Worm (Caenorhabditis elegans) whole organism, L2 larva: ENCODE measurements around the gene T25B9.12.

Source experiments
- C34F6.9 ChIP-seq: fragments of 150-350 bp; optimal IDR thresholded peaks from 2 replicates; lab custom pipeline; 2014; ENCODE audit warnings: missing biosample characterization, missing genetic modification characterization
- R02D3.7 ChIP-seq: fragments of 150-350 bp; optimal IDR thresholded peaks from 2 replicates; lab custom pipeline; 2014; ENCODE audit warnings: missing biosample characterization, missing genetic modification characterization
- Y55F3AM.14 ChIP-seq: fragments of 200-800 bp; sonication (Bioruptor generic); optimal IDR thresholded peaks from 2 replicates; lab custom pipeline; 2018; ENCODE audit warnings: mild to moderate bottlenecking, missing genetic modification characterization, missing compliant biosample characterization
- ZK546.5 ChIP-seq: sonication (generic microtip); optimal IDR thresholded peaks from 2 replicates; lab custom pipeline; 2017; ENCODE audit warnings: missing biosample characterization, missing genetic modification characterization
- alr-1 ChIP-seq: fragments of 150-350 bp; optimal IDR thresholded peaks from 2 replicates; lab custom pipeline; 2014; ENCODE audit warnings: missing biosample characterization, missing genetic modification characterization
- aly-2 ChIP-seq: fragments of 150-350 bp; optimal IDR thresholded peaks from 2 replicates; lab custom pipeline; 2014; ENCODE audit warnings: missing biosample characterization, missing genetic modification characterization
- ama-1 ChIP-seq: fragments of 150-350 bp; optimal IDR thresholded peaks from 2 replicates; lab custom pipeline; 2018; ENCODE audit warnings: inconsistent platforms
- blmp-1 ChIP-seq: sonication (generic microtip); optimal IDR thresholded peaks from 2 replicates; lab custom pipeline; 2017; ENCODE audit warnings: missing genetic modification characterization, mild to moderate bottlenecking, missing compliant biosample characterization, antibody characterized with exemption, moderate library complexity; ENCODE audit not compliant: insufficient read depth
- ceh-82 ChIP-seq: fragments of 150-350 bp; optimal IDR thresholded peaks from 2 replicates; lab custom pipeline; 2014; ENCODE audit warnings: missing biosample characterization, missing genetic modification characterization
- crh-2 ChIP-seq: sonication (generic microtip); optimal IDR thresholded peaks from 2 replicates; lab custom pipeline; 2017; ENCODE audit warnings: missing biosample characterization, missing genetic modification characterization
- dmd-4 ChIP-seq: sonication (generic microtip); optimal IDR thresholded peaks from 2 replicates; lab custom pipeline; 2017; ENCODE audit warnings: missing biosample characterization, missing genetic modification characterization
- egl-27 ChIP-seq: sonication (generic microtip); optimal IDR thresholded peaks from 3 replicates; lab custom pipeline; 2017; ENCODE audit warnings: missing biosample characterization, missing genetic modification reagents, missing genetic modification characterization
- elt-1 ChIP-seq: fragments of 150-350 bp; optimal IDR thresholded peaks from 2 replicates; lab custom pipeline; 2014; ENCODE audit warnings: missing biosample characterization, missing genetic modification characterization
- elt-3 ChIP-seq: sonication (generic microtip); optimal IDR thresholded peaks from 2 replicates; lab custom pipeline; 2017; ENCODE audit warnings: missing biosample characterization, missing genetic modification characterization
- fos-1 ChIP-seq: fragments of 150-350 bp; optimal IDR thresholded peaks from 2 replicates; lab custom pipeline; 2014; ENCODE audit warnings: missing biosample characterization, missing genetic modification characterization
- lin-11 ChIP-seq: fragments of 150-350 bp; sonication (generic microtip); optimal IDR thresholded peaks from 2 replicates; lab custom pipeline; 2014; ENCODE audit warnings: missing biosample characterization, missing genetic modification characterization, inconsistent platforms, mixed read lengths
- lin-39 ChIP-seq: fragments of 150-350 bp; optimal IDR thresholded peaks from 2 replicates; lab custom pipeline; 2014; ENCODE audit warnings: missing biosample characterization, missing genetic modification reagents, missing genetic modification characterization
- lsy-2 ChIP-seq, 2 experiments: fragments of 150-350 bp in 1 of 2; sonication (generic microtip) in 1 of 2; optimal IDR thresholded peaks; 2 replicates each; lab custom pipeline; 2014 to 2017; ENCODE audit warnings: missing biosample characterization in 2 of 2, missing genetic modification characterization in 2 of 2
- mab-5 ChIP-seq: fragments of 150-350 bp; optimal IDR thresholded peaks from 2 replicates; lab custom pipeline; 2014; ENCODE audit warnings: missing biosample characterization, missing genetic modification characterization
- mbf-1 ChIP-seq: sonication (generic microtip); optimal IDR thresholded peaks from 2 replicates; lab custom pipeline; 2017; ENCODE audit warnings: missing biosample characterization, missing genetic modification characterization
- nhr-10 ChIP-seq: sonication (generic microtip); optimal IDR thresholded peaks from 2 replicates; lab custom pipeline; 2017; ENCODE audit warnings: missing biosample characterization, missing genetic modification characterization
- nhr-11 ChIP-seq: fragments of 150-350 bp; optimal IDR thresholded peaks from 2 replicates; lab custom pipeline; 2014; ENCODE audit warnings: missing biosample characterization, missing genetic modification characterization
- nhr-12 ChIP-seq: fragments of 150-350 bp; optimal IDR thresholded peaks from 2 replicates; lab custom pipeline; 2014; ENCODE audit warnings: missing biosample characterization, missing genetic modification characterization
- nhr-129 ChIP-seq: fragments of 150-350 bp; optimal IDR thresholded peaks from 2 replicates; lab custom pipeline; 2014; ENCODE audit warnings: missing biosample characterization, missing genetic modification characterization
- nhr-23 ChIP-seq: fragments of 150-350 bp; optimal IDR thresholded peaks from 2 replicates; lab custom pipeline; 2014; ENCODE audit warnings: missing biosample characterization, missing genetic modification reagents, missing genetic modification characterization
- nhr-237 ChIP-seq: fragments of 150-350 bp; optimal IDR thresholded peaks from 2 replicates; lab custom pipeline; 2014; ENCODE audit warnings: missing biosample characterization, missing genetic modification characterization
- nhr-25 ChIP-seq: fragments of 150-350 bp; sonication (generic microtip); optimal IDR thresholded peaks from 3 replicates; lab custom pipeline; 2014; ENCODE audit warnings: missing biosample characterization, missing genetic modification characterization
- nhr-6 ChIP-seq: fragments of 150-350 bp; optimal IDR thresholded peaks from 2 replicates; lab custom pipeline; 2014; ENCODE audit warnings: missing biosample characterization, missing genetic modification characterization
- nhr-77 ChIP-seq: fragments of 150-350 bp; optimal IDR thresholded peaks from 2 replicates; lab custom pipeline; 2014; ENCODE audit warnings: missing biosample characterization, missing genetic modification characterization
- peb-1 ChIP-seq: fragments of 150-350 bp; optimal IDR thresholded peaks from 2 replicates; lab custom pipeline; 2014; ENCODE audit warnings: missing biosample characterization, missing genetic modification characterization
- sem-4 ChIP-seq: fragments of 150-350 bp; optimal IDR thresholded peaks from 2 replicates; lab custom pipeline; 2014; ENCODE audit warnings: missing biosample characterization, missing genetic modification reagents, missing genetic modification characterization
- skn-1 ChIP-seq: sonication (generic microtip); optimal IDR thresholded peaks from 2 replicates; lab custom pipeline; 2017; ENCODE audit warnings: missing biosample characterization, missing genetic modification characterization
- sma-3 ChIP-seq: sonication (generic microtip); optimal IDR thresholded peaks from 2 replicates; lab custom pipeline; 2016; ENCODE audit warnings: missing genetic modification reagents, missing genetic modification characterization, missing compliant biosample characterization
- unc-55 ChIP-seq: fragments of 150-350 bp; sonication (generic microtip); optimal IDR thresholded peaks from 3 replicates; lab custom pipeline; 2014; ENCODE audit warnings: missing biosample characterization, missing genetic modification reagents, missing genetic modification characterization
- unc-62 ChIP-seq: fragments of 150-350 bp; optimal IDR thresholded peaks from 2 replicates; lab custom pipeline; 2014; ENCODE audit warnings: missing biosample characterization, missing genetic modification reagents, missing genetic modification characterization
- zag-1 ChIP-seq: fragments of 150-350 bp; optimal IDR thresholded peaks from 2 replicates; lab custom pipeline; 2014; ENCODE audit warnings: missing biosample characterization, missing genetic modification characterization
- ztf-1 ChIP-seq: fragments of 200-800 bp; sonication (Bioruptor generic); conservative IDR thresholded peaks from 2 replicates; pipeline ENCODE4 v1.3.6; 2022; ENCODE audit warnings: missing genetic modification characterization, missing compliant biosample characterization
- ztf-11 ChIP-seq: sonication (generic microtip); optimal IDR thresholded peaks from 2 replicates; lab custom pipeline; 2017; ENCODE audit warnings: missing biosample characterization, missing genetic modification characterization
- ztf-4 ChIP-seq: fragments of 150-350 bp; optimal IDR thresholded peaks from 2 replicates; lab custom pipeline; 2014; ENCODE audit warnings: missing biosample characterization, missing genetic modification characterization

T25B9.12 gene

DNA sequence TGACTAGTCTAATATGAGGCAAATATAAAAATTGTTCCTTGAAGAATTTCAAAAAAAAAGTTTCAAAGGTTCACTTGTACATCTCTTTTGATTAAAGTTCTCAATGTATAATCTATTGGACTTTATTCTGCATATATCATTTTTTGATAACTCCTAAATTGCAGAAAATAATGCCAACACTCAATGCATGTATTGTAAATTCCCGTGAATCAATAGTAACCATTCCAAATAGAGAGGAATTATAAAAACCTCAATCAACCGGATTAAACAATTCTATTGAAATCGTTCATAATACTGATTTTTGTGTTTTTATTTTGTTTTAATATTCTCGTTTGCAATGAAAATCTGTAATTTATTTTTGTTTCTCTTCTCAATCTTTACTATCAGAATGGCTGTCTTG, at the start of gene T25B9.12:
TSS of gene T25B9.12 (plus strand) at position 301 of the 400 bp plus-strand sequence.
- no peak for TF ChIP-seq Y55F3AM.14 (GFP tag; lab: Kevin White, UChicago)
- no peak for TF ChIP-seq alr-1 (tag; lab: Kevin White, UChicago)
- no peak for TF ChIP-seq aly-2 (tag; lab: Kevin White, UChicago)
- no peak for TF ChIP-seq blmp-1 (tag; lab: Kevin White, UChicago)
- no peak for TF ChIP-seq egl-27 (tag; lab: Kevin White, UChicago)
- no peak for TF ChIP-seq elt-3 (tag; lab: Kevin White, UChicago)
- TF ChIP-seq, all 48 proteins: peak for 0

DNA sequence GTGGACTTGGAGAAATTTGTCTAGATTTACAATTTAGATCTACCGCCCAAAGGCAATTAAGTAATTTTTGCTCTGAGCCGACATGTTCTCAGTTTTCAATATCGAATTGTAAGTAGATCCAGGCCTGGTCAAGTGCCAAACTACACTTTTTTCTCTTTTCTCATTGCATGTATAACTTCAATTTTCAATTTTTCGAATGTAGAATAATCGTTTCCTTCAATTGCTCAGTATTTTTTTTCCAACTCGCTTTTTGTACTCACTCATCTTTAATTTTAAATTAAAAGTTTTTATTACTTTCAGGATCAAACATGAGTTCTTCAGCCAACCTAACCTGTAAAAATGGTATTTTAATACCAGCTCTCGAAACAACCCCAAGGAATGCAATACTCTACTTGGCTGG, 48.8 kb upstream of the T25B9.12 start, which contains the start of gene ncx-3:
TSS of gene ncx-3 (plus strand) at position 301 of the 400 bp plus-strand sequence.
- TF ChIP-seq ama-1 (lab: Kevin White, UChicago) (no peak), unc-55 (GFP tag; lab: Kevin White, UChicago) (no peak), blmp-1 (tag; lab: Kevin White, UChicago) (no peak), ztf-1 (GFP tag; lab: Robert Waterston, UW) (no peak), sem-4 (tag; lab: Kevin White, UChicago) (no peak), egl-27 (tag; lab: Kevin White, UChicago) (no peak), R02D3.7 (tag; lab: Kevin White, UChicago) (no peak), ztf-4 (tag; lab: Kevin White, UChicago) (no peak)

DNA sequence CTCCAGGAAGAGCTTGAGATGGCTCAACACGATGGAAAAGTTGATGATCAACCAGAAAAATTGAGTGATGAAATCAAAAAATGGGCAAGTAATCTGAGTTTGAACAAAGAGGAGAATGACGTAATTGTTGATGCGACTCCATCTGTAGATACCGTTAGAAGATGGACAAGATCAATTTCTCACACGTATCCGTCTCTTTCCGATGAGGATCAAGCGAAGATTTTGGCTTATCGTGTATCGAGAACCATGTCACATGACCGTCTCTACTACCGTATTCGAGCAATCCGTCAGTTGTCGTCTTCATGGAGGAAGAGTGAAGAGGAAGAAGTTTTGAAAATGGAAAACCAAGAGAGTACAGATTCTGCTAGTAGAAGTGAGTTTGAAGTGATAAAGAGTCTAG, 47.1 kb upstream of the T25B9.12 start:
- TF ChIP-seq Y55F3AM.14 (GFP tag; lab: Kevin White, UChicago): no peak
- peak; percentile 25 for TF ChIP-seq elt-1 (tag; lab: Kevin White, UChicago)

DNA sequence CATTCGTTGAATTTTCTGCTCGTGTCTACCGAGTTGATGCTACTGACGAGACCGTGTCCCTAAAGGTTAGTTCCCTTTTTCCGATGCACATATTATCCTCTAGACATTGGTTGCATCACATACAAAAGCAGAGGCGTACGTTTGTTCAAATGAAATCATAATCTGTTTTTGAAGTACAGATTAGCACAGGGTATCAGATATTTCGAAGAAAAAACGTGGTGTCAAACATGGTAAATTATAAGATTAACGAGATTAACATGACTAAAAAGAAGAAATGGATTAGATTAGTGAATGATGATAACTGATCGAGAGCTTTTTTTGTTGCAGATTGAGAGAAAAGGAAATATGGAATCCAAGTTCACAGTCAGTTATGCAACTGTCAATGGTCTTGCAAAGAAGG, 46.3 kb upstream of the T25B9.12 start:
- no peak for TF ChIP-seq C34F6.9
- no peak for TF ChIP-seq nhr-11 (tag; lab: Kevin White, UChicago)
- TF ChIP-seq crh-2: no peak
- TF ChIP-seq skn-1 (tag; lab: Kevin White, UChicago): no peak
- TF ChIP-seq ztf-11 (tag; lab: Kevin White, UChicago): no peak
- TF ChIP-seq aly-2 (tag; lab: Kevin White, UChicago): no peak
- no peak for TF ChIP-seq sma-3
- TF ChIP-seq alr-1 (tag; lab: Kevin White, UChicago): no peak
- TF ChIP-seq, all 48 proteins: peak for 0

DNA sequence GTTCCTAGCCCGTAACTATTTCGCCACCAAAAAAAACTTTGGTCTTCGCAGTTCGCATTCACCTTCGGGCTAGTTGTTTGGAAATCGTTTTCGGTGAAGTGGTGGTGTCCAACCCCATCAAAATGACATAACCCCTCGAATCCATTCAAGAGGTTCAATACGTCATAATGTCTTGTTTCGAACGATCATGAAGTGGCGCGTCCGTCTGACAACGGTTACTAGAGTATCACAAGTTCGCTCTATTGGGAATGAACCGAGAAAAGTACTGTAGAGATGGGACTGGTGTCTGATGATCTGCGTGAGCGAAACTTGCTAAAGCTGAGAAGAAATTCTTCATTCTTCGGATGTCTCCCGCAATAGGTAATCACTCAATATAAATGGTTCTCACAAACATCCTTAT, 37.4 kb upstream of the T25B9.12 start, which contains the start of gene ZC168.2:
TSS of gene ZC168.2 (plus strand) at position 301 of the 400 bp plus-strand sequence.
- TF ChIP-seq nhr-77 (no peak), crh-2 (no peak), nhr-12 (tag; lab: Kevin White, UChicago) (no peak)

DNA sequence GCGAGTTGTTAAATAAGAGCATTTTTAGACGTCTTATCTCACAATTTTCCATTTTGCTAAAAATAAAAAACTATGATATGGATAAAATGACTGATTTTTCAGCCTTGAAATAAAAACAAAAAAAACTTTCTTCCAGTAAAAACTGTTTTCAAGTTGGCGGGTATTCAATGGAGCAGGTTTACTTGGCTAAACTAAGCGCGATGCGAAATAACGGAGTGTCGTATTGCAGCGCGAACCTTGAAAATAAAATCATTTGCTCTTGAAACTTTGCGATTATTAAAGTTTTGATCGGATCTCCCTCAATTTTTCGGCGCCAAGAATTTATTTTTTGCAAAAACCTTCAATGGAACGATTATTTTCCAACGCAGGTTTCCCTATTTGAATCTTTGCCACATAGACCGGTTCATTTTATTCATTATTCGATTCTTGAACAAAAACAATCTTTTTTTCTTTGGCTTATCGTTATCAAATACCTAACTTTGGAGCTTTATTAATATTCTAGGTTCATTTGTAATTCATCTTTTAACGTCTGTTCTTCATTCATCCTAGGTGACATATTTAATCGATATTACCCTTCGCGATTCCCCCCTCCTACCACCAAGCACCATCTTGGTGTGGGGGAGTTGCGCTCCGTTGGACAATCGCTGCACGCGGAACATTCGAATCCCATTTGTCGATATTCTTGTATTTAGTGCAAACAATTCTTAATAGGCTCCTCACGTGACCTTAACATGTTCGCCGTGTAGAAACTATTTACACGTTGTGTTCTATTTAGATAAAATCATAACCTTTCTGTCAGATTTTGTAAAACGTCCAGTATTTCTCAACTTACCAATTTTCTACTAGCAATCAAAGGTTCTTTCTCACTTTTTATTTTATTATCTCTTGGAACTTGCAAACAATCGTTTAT, 30.4 kb upstream of the T25B9.12 start, which contains the start of the genes orc-5 and cyb-1:
TSS of gene orc-5 (minus strand) at position 62 of the 910 bp plus-strand sequence.
TSS of gene cyb-1 (plus strand) at position 690 of the 910 bp plus-strand sequence.
- peak; percentile 77 for TF ChIP-seq C34F6.9
- no peak for TF ChIP-seq nhr-77
- no peak for TF ChIP-seq nhr-237 (tag; lab: Kevin White, UChicago)
- TF ChIP-seq ceh-82 (tag; lab: Kevin White, UChicago): peak; percentile 14
- TF ChIP-seq ztf-4 (tag; lab: Kevin White, UChicago): peak; percentile 42
- no peak for TF ChIP-seq ama-1 (lab: Kevin White, UChicago)
- TF ChIP-seq skn-1 (tag; lab: Kevin White, UChicago): no peak
- no peak for TF ChIP-seq ztf-1 (GFP tag; lab: Robert Waterston, UW)
- peak; percentile 5 for TF ChIP-seq fos-1 (tag; lab: Kevin White, UChicago)
- TF ChIP-seq ztf-11 (tag; lab: Kevin White, UChicago): no peak
- no peak for TF ChIP-seq R02D3.7 (tag; lab: Kevin White, UChicago)
- TF ChIP-seq lsy-2 (tag; optimal IDR thresholded peaks at IDR 0.05; lab: Kevin White, UChicago): peak in 1 of 2 experiments; percentile 89
- TF ChIP-seq dmd-4 (tag; lab: Kevin White, UChicago): no peak
- TF ChIP-seq zag-1 (tag; lab: Kevin White, UChicago): no peak
- peak; percentile 72 for TF ChIP-seq nhr-6 (tag; lab: Kevin White, UChicago)
- TF ChIP-seq nhr-129 (tag; lab: Kevin White, UChicago): peak; percentile 81
- no peak for TF ChIP-seq ZK546.5
- TF ChIP-seq nhr-25 (tag; lab: Kevin White, UChicago): peak; percentile 67
- TF ChIP-seq unc-62 (GFP tag; lab: Kevin White, UChicago): no peak
- TF ChIP-seq egl-27 (tag; lab: Kevin White, UChicago): no peak
- no peak for TF ChIP-seq mbf-1 (tag; lab: Kevin White, UChicago)
- TF ChIP-seq nhr-11 (tag; lab: Kevin White, UChicago): no peak
- TF ChIP-seq peb-1 (tag; lab: Kevin White, UChicago): no peak
- no peak for TF ChIP-seq alr-1 (tag; lab: Kevin White, UChicago)
- TF ChIP-seq lin-11 (tag; lab: Kevin White, UChicago): peak; percentile 59
- TF ChIP-seq nhr-12 (tag; lab: Kevin White, UChicago): no peak
- TF ChIP-seq aly-2 (tag; lab: Kevin White, UChicago): no peak
- no peak for TF ChIP-seq nhr-23 (tag; lab: Kevin White, UChicago)
- TF ChIP-seq nhr-10 (tag; lab: Kevin White, UChicago): no peak
- no peak for TF ChIP-seq Y55F3AM.14 (GFP tag; lab: Kevin White, UChicago)
- no peak for TF ChIP-seq lin-39 (tag; lab: Kevin White, UChicago)
- TF ChIP-seq mab-5 (tag; lab: Kevin White, UChicago): peak; percentile 59
